Worm (Caenorhabditis elegans) whole organism, L2 larva: Measurements from ENCODE around the gene R160.5.

ENCODE experiments used
- F13H6.1 ChIP-seq: sonication (generic microtip); optimal IDR thresholded peaks from 2 replicates; lab custom pipeline; 2016; ENCODE audit warnings: missing genetic modification characterization, missing compliant biosample characterization
- ZK546.5 ChIP-seq: sonication (generic microtip); optimal IDR thresholded peaks from 2 replicates; lab custom pipeline; 2017; ENCODE audit warnings: missing biosample characterization, missing genetic modification characterization
- alr-1 ChIP-seq: fragments of 150-350 bp; optimal IDR thresholded peaks from 2 replicates; lab custom pipeline; 2014; ENCODE audit warnings: missing biosample characterization, missing genetic modification characterization
- aly-2 ChIP-seq: fragments of 150-350 bp; optimal IDR thresholded peaks from 2 replicates; lab custom pipeline; 2014; ENCODE audit warnings: missing biosample characterization, missing genetic modification characterization
- ama-1 ChIP-seq: fragments of 150-350 bp; optimal IDR thresholded peaks from 2 replicates; lab custom pipeline; 2018; ENCODE audit warnings: inconsistent platforms
- blmp-1 ChIP-seq: sonication (generic microtip); optimal IDR thresholded peaks from 2 replicates; lab custom pipeline; 2017; ENCODE audit warnings: missing genetic modification characterization, mild to moderate bottlenecking, missing compliant biosample characterization, antibody characterized with exemption, moderate library complexity; ENCODE audit not compliant: insufficient read depth
- ceh-16 ChIP-seq: fragments of 150-350 bp; optimal IDR thresholded peaks from 2 replicates; lab custom pipeline; 2014; ENCODE audit warnings: missing biosample characterization, missing genetic modification characterization
- ceh-82 ChIP-seq: fragments of 150-350 bp; optimal IDR thresholded peaks from 2 replicates; lab custom pipeline; 2014; ENCODE audit warnings: missing biosample characterization, missing genetic modification characterization
- egl-27 ChIP-seq: sonication (generic microtip); optimal IDR thresholded peaks from 3 replicates; lab custom pipeline; 2017; ENCODE audit warnings: missing biosample characterization, missing genetic modification reagents, missing genetic modification characterization
- elt-1 ChIP-seq: fragments of 150-350 bp; optimal IDR thresholded peaks from 2 replicates; lab custom pipeline; 2014; ENCODE audit warnings: missing biosample characterization, missing genetic modification characterization
- fos-1 ChIP-seq: fragments of 150-350 bp; optimal IDR thresholded peaks from 2 replicates; lab custom pipeline; 2014; ENCODE audit warnings: missing biosample characterization, missing genetic modification characterization
- gmeb-1 ChIP-seq: fragments of 150-350 bp; optimal IDR thresholded peaks from 2 replicates; lab custom pipeline; 2014; ENCODE audit warnings: missing biosample characterization, missing genetic modification characterization
- lin-11 ChIP-seq: fragments of 150-350 bp; sonication (generic microtip); optimal IDR thresholded peaks from 2 replicates; lab custom pipeline; 2014; ENCODE audit warnings: missing biosample characterization, missing genetic modification characterization, inconsistent platforms, mixed read lengths
- lsy-2 ChIP-seq, 2 experiments: fragments of 150-350 bp in 1 of 2; sonication (generic microtip) in 1 of 2; optimal IDR thresholded peaks; 2 replicates each; lab custom pipeline; 2014 to 2017; ENCODE audit warnings: missing biosample characterization in 2 of 2, missing genetic modification characterization in 2 of 2
- mdl-1 ChIP-seq, 2 experiments: fragments of 150-350 bp in 1 of 2; sonication (generic microtip) in 1 of 2; optimal IDR thresholded peaks; 2 replicates each; lab custom pipeline; 2017; ENCODE audit warnings: missing biosample characterization in 2 of 2, missing genetic modification characterization in 2 of 2
- nhr-10 ChIP-seq: sonication (generic microtip); optimal IDR thresholded peaks from 2 replicates; lab custom pipeline; 2017; ENCODE audit warnings: missing biosample characterization, missing genetic modification characterization
- nhr-11 ChIP-seq: fragments of 150-350 bp; optimal IDR thresholded peaks from 2 replicates; lab custom pipeline; 2014; ENCODE audit warnings: missing biosample characterization, missing genetic modification characterization
- nhr-12 ChIP-seq: fragments of 150-350 bp; optimal IDR thresholded peaks from 2 replicates; lab custom pipeline; 2014; ENCODE audit warnings: missing biosample characterization, missing genetic modification characterization
- nhr-21 ChIP-seq: fragments of 150-350 bp; optimal IDR thresholded peaks from 2 replicates; lab custom pipeline; 2014; ENCODE audit warnings: missing biosample characterization, missing genetic modification characterization
- nhr-23 ChIP-seq: fragments of 150-350 bp; optimal IDR thresholded peaks from 2 replicates; lab custom pipeline; 2014; ENCODE audit warnings: missing biosample characterization, missing genetic modification reagents, missing genetic modification characterization
- nhr-77 ChIP-seq: fragments of 150-350 bp; optimal IDR thresholded peaks from 2 replicates; lab custom pipeline; 2014; ENCODE audit warnings: missing biosample characterization, missing genetic modification characterization
- peb-1 ChIP-seq: fragments of 150-350 bp; optimal IDR thresholded peaks from 2 replicates; lab custom pipeline; 2014; ENCODE audit warnings: missing biosample characterization, missing genetic modification characterization
- sem-4 ChIP-seq: fragments of 150-350 bp; optimal IDR thresholded peaks from 2 replicates; lab custom pipeline; 2014; ENCODE audit warnings: missing biosample characterization, missing genetic modification reagents, missing genetic modification characterization
- sma-3 ChIP-seq: sonication (generic microtip); optimal IDR thresholded peaks from 2 replicates; lab custom pipeline; 2016; ENCODE audit warnings: missing genetic modification reagents, missing genetic modification characterization, missing compliant biosample characterization
- sma-9 ChIP-seq, 2 experiments: fragments of 150-350 bp in 1 of 2; sonication (generic microtip) in 1 of 2; optimal IDR thresholded peaks; 2 replicates each; lab custom pipeline; 2014 to 2016; ENCODE audit warnings: missing genetic modification characterization in 2 of 2, mild to moderate bottlenecking in 1 of 2, missing biosample characterization in 1 of 2, missing compliant biosample characterization in 1 of 2, missing genetic modification reagents in 1 of 2, moderate library complexity in 1 of 2
- snpc-4 ChIP-seq: fragments of 150-350 bp; optimal IDR thresholded peaks from 2 replicates; lab custom pipeline; 2014; ENCODE audit warnings: missing biosample characterization, missing genetic modification characterization
- unc-39 ChIP-seq: fragments of 150-350 bp; optimal IDR thresholded peaks from 2 replicates; lab custom pipeline; 2014; ENCODE audit warnings: missing biosample characterization, missing genetic modification characterization
- unc-62 ChIP-seq: fragments of 150-350 bp; optimal IDR thresholded peaks from 2 replicates; lab custom pipeline; 2014; ENCODE audit warnings: missing biosample characterization, missing genetic modification reagents, missing genetic modification characterization
- zag-1 ChIP-seq: fragments of 150-350 bp; optimal IDR thresholded peaks from 2 replicates; lab custom pipeline; 2014; ENCODE audit warnings: missing biosample characterization, missing genetic modification characterization
- ztf-1 ChIP-seq: fragments of 200-800 bp; sonication (Bioruptor generic); conservative IDR thresholded peaks from 2 replicates; pipeline ENCODE4 v1.3.6; 2022; ENCODE audit warnings: missing genetic modification characterization, missing compliant biosample characterization
- ztf-4 ChIP-seq: fragments of 150-350 bp; optimal IDR thresholded peaks from 2 replicates; lab custom pipeline; 2014; ENCODE audit warnings: missing biosample characterization, missing genetic modification characterization

The R160.5 gene

ce11 chrX:4370756-4371155, at the start of gene R160.5:
TSS of gene R160.5 (minus strand) at chrX:4370856.
- TF ChIP-seq gmeb-1 (tag; lab: Kevin White, UChicago) (no peak), lsy-2 (tag; optimal IDR thresholded peaks at IDR 0.05; lab: Kevin White, UChicago) (no peak), unc-62 (no peak), F13H6.1 (tag; lab: Kevin White, UChicago) (no peak)

- TF ChIP-seq nhr-12 (tag; lab: Kevin White, UChicago) (no peak), nhr-77 (tag; lab: Kevin White, UChicago) (no peak), lin-11 (no peak), ceh-82 (no peak), unc-62 (no peak), blmp-1 (tag; lab: Kevin White, UChicago) (no peak), sem-4 (tag; lab: Kevin White, UChicago) (no peak), nhr-11 (tag; lab: Kevin White, UChicago) (no peak), F13H6.1 (tag; lab: Kevin White, UChicago) (no peak), zag-1 (tag; lab: Kevin White, UChicago) (no peak), mdl-1 (tag; optimal IDR thresholded peaks at IDR 0.05; lab: Kevin White, UChicago) (no peak), ZK546.5 (tag; lab: Kevin White, UChicago) (no peak), snpc-4 (tag; lab: Kevin White, UChicago) (no peak), fos-1 (no peak), lsy-2 (tag; optimal IDR thresholded peaks at IDR 0.05; lab: Kevin White, UChicago) (no peak), unc-39 (no peak)
Measured at ce11 chrX:4418751-4419150, 48.1 kb upstream of the R160.5 start, which contains the start of gene dop-1. TSS of gene dop-1 (minus strand) at chrX:4418851.

- TF ChIP-seq aly-2 (tag; lab: Kevin White, UChicago) (no peak), nhr-11 (tag; lab: Kevin White, UChicago) (no peak), ceh-82 (no peak), ZK546.5 (tag; lab: Kevin White, UChicago) (no peak), ztf-1 (GFP tag; lab: Robert Waterston, UW) (no peak), sma-3 (no peak), nhr-21 (tag; lab: Kevin White, UChicago) (no peak), alr-1 (tag; lab: Kevin White, UChicago) (no peak), nhr-77 (tag; lab: Kevin White, UChicago) (no peak), unc-62 (no peak), nhr-10 (tag; lab: Kevin White, UChicago) (no peak), sma-9 (GFP tag; optimal IDR thresholded peaks at IDR 0.05; lab: Kevin White, UChicago) (no peak), sma-9 (tag; optimal IDR thresholded peaks at IDR 0.05; lab: Kevin White, UChicago) (no peak), nhr-23 (tag; lab: Kevin White, UChicago) (no peak), gmeb-1 (tag; lab: Kevin White, UChicago) (no peak), egl-27 (no peak)
Measured at ce11 chrX:4415289-4415688, 44.6 kb upstream of the R160.5 start.

ce11 chrX:4413206-4413605, 42.5 kb upstream of the R160.5 start:
- TF ChIP-seq ceh-16 (tag; lab: Kevin White, UChicago): no peak
- no peak for TF ChIP-seq ama-1 (lab: Kevin White, UChicago)
- TF ChIP-seq, all 48 proteins: peak for 0

ce11 chrX:4410280-4410911, 39.7 kb upstream of the R160.5 start:
- TF ChIP-seq peb-1 (tag; lab: Kevin White, UChicago): no peak
- TF ChIP-seq ztf-1 (GFP tag; lab: Robert Waterston, UW): no peak
- TF ChIP-seq unc-39: no peak
- no peak for TF ChIP-seq ztf-4 (tag; lab: Kevin White, UChicago)
- TF ChIP-seq elt-1 (tag; lab: Kevin White, UChicago): no peak
